Worm (Caenorhabditis elegans) whole organism, midembryonic: ENCODE results near the gene otpl-3.

Experiments
- T22C8.4 ChIP-seq: fragments of 200-800 bp; sonication (Bioruptor generic); IDR thresholded peaks from 2 replicates; pipeline ENCODE4 v1.3.6; 2022; ENCODE audit warnings: missing genetic modification characterization, missing compliant biosample characterization
- cog-1 ChIP-seq: sonication (generic microtip); optimal IDR thresholded peaks from 2 replicates; lab custom pipeline; 2016; ENCODE audit warnings: missing genetic modification characterization, missing compliant biosample characterization
- flt-1 ChIP-seq: fragments of 200-800 bp; sonication (Bioruptor generic); IDR thresholded peaks from 2 replicates; pipeline ENCODE4 v1.3.6; 2022; ENCODE audit warnings: missing genetic modification characterization, missing compliant biosample characterization
- klf-2 ChIP-seq: fragments of 200-800 bp; sonication (Bioruptor generic); conservative IDR thresholded peaks from 2 replicates; pipeline ENCODE4 v1.3.6; 2022; ENCODE audit warnings: missing genetic modification reagents, missing genetic modification characterization, missing compliant biosample characterization
- med-1 ChIP-seq: sonication (generic microtip); optimal IDR thresholded peaks from 2 replicates; lab custom pipeline; 2017; ENCODE audit warnings: missing genetic modification characterization, mild to moderate bottlenecking, missing compliant biosample characterization, antibody characterized with exemption, missing genetic modification reagents; ENCODE audit not compliant: insufficient read depth
- ref-1 ChIP-seq: fragments of 200-800 bp; sonication (Bioruptor generic); conservative IDR thresholded peaks from 2 replicates; pipeline ENCODE4 v1.3.6; 2022; ENCODE audit warnings: missing genetic modification reagents, missing genetic modification characterization, missing compliant biosample characterization
- tab-1 ChIP-seq: fragments of 200-800 bp; sonication (Bioruptor generic); IDR thresholded peaks from 2 replicates; pipeline ENCODE4 v1.3.6; 2022; ENCODE audit warnings: missing genetic modification characterization, missing compliant biosample characterization
- ztf-23 ChIP-seq: fragments of 200-800 bp; sonication (Bioruptor generic); IDR thresholded peaks from 2 replicates; pipeline ENCODE4 v1.3.6; 2022; ENCODE audit warnings: missing genetic modification reagents, missing genetic modification characterization, missing compliant biosample characterization
- ztf-29 ChIP-seq: fragments of 200-800 bp; sonication (Bioruptor generic); IDR thresholded peaks from 2 replicates; pipeline ENCODE4 v1.3.6; 2022; ENCODE audit warnings: missing genetic modification reagents, missing genetic modification characterization, missing compliant biosample characterization

Gene otpl-3

DNA sequence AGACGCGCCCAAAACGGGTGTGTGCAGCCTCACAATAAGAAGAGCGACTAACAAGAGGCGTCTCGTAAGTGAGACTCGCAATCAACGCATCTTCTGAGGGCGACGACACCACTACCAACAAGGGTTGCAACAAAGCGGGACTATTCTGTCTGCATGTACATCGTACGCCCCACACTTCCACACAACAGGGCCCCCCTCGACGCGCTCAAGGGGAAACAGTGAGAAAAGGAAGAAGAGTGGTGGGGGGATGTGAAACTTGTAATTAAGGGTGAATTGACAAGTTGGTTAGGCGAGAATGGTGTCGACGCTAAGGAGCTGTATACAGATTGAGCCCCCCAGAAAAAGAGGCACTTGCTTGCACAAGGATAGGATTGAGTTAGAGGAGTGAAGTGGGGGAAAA lies 28.8 kb upstream of the otpl-3 start:
- TF ChIP-seq klf-2 (GFP tag; lab: Robert Waterston, UW) (0 out of 2 replicates have a peak, but pooled peaks have one; percentile 8), tab-1 (GFP tag; lab: Robert Waterston, UW) (no peak), ztf-23 (0 out of 2 replicates have a peak, but pooled peaks have one; percentile 62), flt-1 (GFP tag; lab: Robert Waterston, UW) (0 out of 2 replicates have a peak, but pooled peaks have one; percentile 21), ztf-29 (no peak)

- TF ChIP-seq flt-1 (GFP tag; lab: Robert Waterston, UW), result no peak
- no peak for TF ChIP-seq T22C8.4 (GFP tag; lab: Robert Waterston, UW)
- no peak for TF ChIP-seq ref-1 (GFP tag; lab: Robert Waterston, UW)
- no peak for TF ChIP-seq cog-1 (tag; lab: Kevin White, UChicago)
- TF ChIP-seq klf-2 (GFP tag; lab: Robert Waterston, UW), result no peak
- no peak for TF ChIP-seq med-1
- no peak for TF ChIP-seq ztf-29
- no peak for TF ChIP-seq tab-1 (GFP tag; lab: Robert Waterston, UW)
- no peak for TF ChIP-seq ztf-23
These were observed 22.2 kb upstream of the otpl-3 start for ce11 chrX:6946789-6947188.

- TF ChIP-seq flt-1 (GFP tag; lab: Robert Waterston, UW), result no peak
- TF ChIP-seq cog-1 (tag; lab: Kevin White, UChicago), result no peak
- TF ChIP-seq tab-1 (GFP tag; lab: Robert Waterston, UW), result no peak
- TF ChIP-seq ztf-29, result no peak
- no peak for TF ChIP-seq T22C8.4 (GFP tag; lab: Robert Waterston, UW)
- no peak for TF ChIP-seq med-1
- TF ChIP-seq ref-1 (GFP tag; lab: Robert Waterston, UW), result no peak
- no peak for TF ChIP-seq ztf-23
- no peak for TF ChIP-seq klf-2 (GFP tag; lab: Robert Waterston, UW)
These were observed 17.1 kb upstream of the otpl-3 start for ce11 chrX:6941711-6942110.

DNA sequence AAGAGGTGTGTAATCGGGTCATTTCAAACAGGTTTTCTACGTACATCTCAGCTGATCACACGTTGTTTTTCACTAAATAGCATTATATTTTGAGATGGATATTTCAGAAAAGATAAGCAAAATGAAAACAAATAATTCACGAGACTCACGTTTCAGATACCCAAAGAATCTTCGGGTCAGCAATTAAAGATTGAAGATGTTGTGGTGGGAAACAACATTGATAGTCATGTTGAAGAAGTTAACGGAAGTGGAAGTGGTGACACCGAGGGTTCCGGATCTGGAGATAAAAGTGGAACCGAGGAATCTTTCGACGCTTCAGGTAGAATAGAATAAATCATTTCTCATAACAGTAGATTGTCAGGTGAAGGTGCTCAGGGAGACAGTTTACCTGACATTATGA lies 16.2 kb upstream of the otpl-3 start:
- TF ChIP-seq flt-1 (GFP tag; lab: Robert Waterston, UW) (no peak), ztf-23 (no peak), ztf-29 (no peak), med-1 (no peak), cog-1 (tag; lab: Kevin White, UChicago) (no peak), klf-2 (GFP tag; lab: Robert Waterston, UW) (no peak)

DNA sequence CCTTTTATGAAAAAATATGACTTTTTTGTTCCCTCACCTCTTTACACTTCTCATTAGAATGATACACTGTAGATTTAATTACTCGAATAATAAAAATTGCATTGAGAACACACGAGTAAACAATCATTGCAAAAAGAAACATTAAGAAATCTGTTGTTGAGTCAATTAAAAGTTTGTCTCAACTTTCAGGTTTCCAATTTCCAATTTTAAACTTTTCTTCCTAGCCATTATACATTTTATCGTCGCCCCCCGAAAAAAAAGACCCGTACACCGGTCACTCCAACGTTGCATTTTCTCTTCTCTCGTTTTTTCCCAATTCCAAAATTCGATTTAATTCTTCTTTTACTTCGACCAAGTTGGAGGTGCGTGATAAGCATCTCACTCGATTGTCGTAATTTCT lies 15.4 kb upstream of the otpl-3 start, which contains the start of gene C16E9.1:
TSS of gene C16E9.1 (plus strand) at position 301 of the 400 bp plus-strand sequence.
- TF ChIP-seq klf-2 (GFP tag; lab: Robert Waterston, UW) (no peak), cog-1 (tag; lab: Kevin White, UChicago) (no peak), flt-1 (GFP tag; lab: Robert Waterston, UW) (no peak), tab-1 (GFP tag; lab: Robert Waterston, UW) (no peak), T22C8.4 (GFP tag; lab: Robert Waterston, UW) (no peak), ref-1 (GFP tag; lab: Robert Waterston, UW) (no peak), ztf-29 (no peak), med-1 (no peak), ztf-23 (no peak)

DNA sequence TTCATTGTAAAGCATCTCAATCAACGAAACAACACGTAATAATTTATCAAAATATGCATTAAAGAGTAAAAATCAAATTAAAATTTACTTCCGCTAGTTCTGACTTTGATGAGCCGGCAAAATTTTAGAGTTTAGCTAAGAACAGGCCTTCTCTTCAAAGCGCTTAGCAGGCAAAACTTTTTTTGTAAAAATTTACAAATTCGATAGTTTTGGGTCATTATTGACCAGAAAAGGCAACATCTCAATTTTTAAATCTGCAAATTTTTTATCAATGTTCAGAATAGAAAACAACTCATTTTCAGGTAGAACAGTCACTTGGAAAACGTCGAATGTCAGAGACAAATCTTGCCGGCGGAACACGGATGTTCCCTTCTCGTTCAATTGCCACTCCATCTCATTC lies 13.2 kb upstream of the otpl-3 start:
- TF ChIP-seq ztf-29, result no peak
- TF ChIP-seq med-1, result no peak
- TF ChIP-seq tab-1 (GFP tag; lab: Robert Waterston, UW), result no peak
- no peak for TF ChIP-seq klf-2 (GFP tag; lab: Robert Waterston, UW)
- TF ChIP-seq cog-1 (tag; lab: Kevin White, UChicago), result no peak
- TF ChIP-seq ztf-23, result no peak
- no peak for TF ChIP-seq T22C8.4 (GFP tag; lab: Robert Waterston, UW)
- no peak for TF ChIP-seq flt-1 (GFP tag; lab: Robert Waterston, UW)
- TF ChIP-seq ref-1 (GFP tag; lab: Robert Waterston, UW), result no peak

- TF ChIP-seq ref-1 (GFP tag; lab: Robert Waterston, UW), result no peak
- no peak for TF ChIP-seq klf-2 (GFP tag; lab: Robert Waterston, UW)
- no peak for TF ChIP-seq flt-1 (GFP tag; lab: Robert Waterston, UW)
- no peak for TF ChIP-seq ztf-29
- no peak for TF ChIP-seq med-1
- TF ChIP-seq tab-1 (GFP tag; lab: Robert Waterston, UW), result no peak
- TF ChIP-seq T22C8.4 (GFP tag; lab: Robert Waterston, UW), result no peak
These were observed 10.9 kb upstream of the otpl-3 start, which contains the start of gene C16E9.2 for ce11 chrX:6935430-6935829. Gene C16E9.2 (plus strand): TSS chrX:6935730.

DNA sequence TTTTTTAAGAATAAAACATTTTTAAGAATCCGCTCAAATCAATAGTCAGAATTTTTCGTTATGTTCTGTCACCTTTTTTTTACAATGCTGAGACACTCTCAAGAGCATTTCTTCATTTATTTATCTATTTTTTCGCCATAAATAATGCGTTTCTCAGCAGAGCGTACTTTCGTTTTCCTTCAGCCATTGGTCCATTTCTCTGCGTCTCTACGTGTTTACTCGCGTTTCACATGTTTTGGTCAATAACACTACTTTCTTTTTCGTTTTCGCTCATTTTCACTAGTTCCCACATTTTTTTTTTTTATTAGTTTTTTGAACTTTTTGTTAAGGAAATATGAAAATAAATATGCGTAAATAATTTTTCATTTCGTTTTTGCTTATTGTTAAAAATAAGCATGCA lies 9.9 kb upstream of the otpl-3 start:
- TF ChIP-seq tab-1 (GFP tag; lab: Robert Waterston, UW) (no peak), flt-1 (GFP tag; lab: Robert Waterston, UW) (no peak; the same call in 1 of the 2 replicates), ref-1 (GFP tag; lab: Robert Waterston, UW) (no peak)

- TF ChIP-seq ztf-29 (no peak), ref-1 (GFP tag; lab: Robert Waterston, UW) (no peak), med-1 (no peak), ztf-23 (no peak)
These were observed 7.6 kb upstream of the otpl-3 start, which contains the start of gene F14B8.6 for ce11 chrX:6932134-6932533. Gene F14B8.6 (minus strand): TSS chrX:6932425.

DNA sequence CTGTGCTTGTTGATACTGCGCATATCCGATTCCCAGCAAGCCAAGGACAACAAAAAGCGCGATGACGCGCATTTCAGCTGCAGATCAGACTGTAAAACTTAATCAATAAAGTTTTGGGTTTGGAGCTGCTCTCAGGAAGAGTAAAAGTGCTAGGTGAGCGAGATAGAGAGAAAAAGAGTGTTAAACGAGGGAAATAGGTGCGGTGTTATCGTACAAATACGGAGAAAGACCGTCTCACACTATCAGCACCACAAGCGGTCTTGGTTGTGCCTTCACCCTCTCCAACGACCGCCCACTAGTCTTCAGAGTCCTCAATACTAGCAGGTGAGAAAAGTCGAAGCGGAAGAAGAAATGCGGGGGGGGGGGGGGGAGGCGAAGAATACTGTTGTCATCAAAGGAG lies 4.0 kb upstream of the otpl-3 start, which contains the start of gene F14B8.5:
TSS of gene F14B8.5 (minus strand) at position 127 of the 400 bp plus-strand sequence.
- TF ChIP-seq med-1 (no peak), T22C8.4 (GFP tag; lab: Robert Waterston, UW) (no peak), klf-2 (GFP tag; lab: Robert Waterston, UW) (no peak), cog-1 (tag; lab: Kevin White, UChicago) (no peak), flt-1 (GFP tag; lab: Robert Waterston, UW) (no peak), ref-1 (GFP tag; lab: Robert Waterston, UW) (no peak), tab-1 (GFP tag; lab: Robert Waterston, UW) (no peak), ztf-23 (no peak), ztf-29 (no peak)
